Fruit fly (Drosophila melanogaster) whole organism, embryonic: ENCODE results near the gene CG44158.

Experiments
- Asciz ChIP-seq: fragments of 200-800 bp; sonication (Bioruptor generic); optimal IDR thresholded peaks from 2 replicates; lab custom pipeline; 2017; ENCODE audit warnings: missing biosample characterization, mild to moderate bottlenecking, missing genetic modification characterization, missing genetic modification reagents
- CG10959 ChIP-seq: fragments of 200-800 bp; sonication (Bioruptor generic); IDR thresholded peaks from 2 replicates; pipeline ENCODE4 v1.3.6; 2022; ENCODE audit warnings: missing biosample characterization, missing genetic modification characterization
- CG11504 ChIP-seq: fragments of 200-800 bp; sonication (Bioruptor generic); optimal IDR thresholded peaks from 3 replicates; lab custom pipeline; 2019; ENCODE audit warnings: missing biosample characterization, mild to moderate bottlenecking, missing genetic modification characterization, moderate library complexity
- CG12299 ChIP-seq: fragments of 200-800 bp; sonication (Bioruptor generic); optimal IDR thresholded peaks from 2 replicates; lab custom pipeline; 2018; ENCODE audit warnings: missing biosample characterization, mild to moderate bottlenecking, missing genetic modification characterization
- CG12769 ChIP-seq: fragments of 200-800 bp; sonication (Bioruptor generic); optimal IDR thresholded peaks from 2 replicates; lab custom pipeline; 2019; ENCODE audit warnings: missing biosample characterization, mild to moderate bottlenecking, missing genetic modification characterization, moderate library complexity
- CG14965 ChIP-seq: fragments of 200-800 bp; sonication (Bioruptor generic); optimal IDR thresholded peaks from 2 replicates; lab custom pipeline; 2016; ENCODE audit warnings: missing biosample characterization, missing genetic modification characterization, borderline replicate concordance
- CG15479 ChIP-seq: fragments of 200-800 bp; sonication (Bioruptor generic); optimal IDR thresholded peaks from 3 replicates; lab custom pipeline; 2019; ENCODE audit warnings: missing biosample characterization, mild to moderate bottlenecking, missing genetic modification characterization, moderate library complexity
- CG16779 ChIP-seq: fragments of 200-800 bp; sonication (Bioruptor generic); IDR thresholded peaks from 2 replicates; pipeline ENCODE4 v1.3.6; 2022; ENCODE audit warnings: missing biosample characterization, missing genetic modification characterization
- CG16813 ChIP-seq: fragments of 200-800 bp; sonication (Bioruptor generic); IDR thresholded peaks from 3 replicates; pipeline ENCODE4 v1.3.6; 2022; ENCODE audit warnings: missing biosample characterization, missing genetic modification characterization; ENCODE audit not compliant: partially characterized antibody
- CG17802 ChIP-seq: fragments of 200-800 bp; sonication (Bioruptor generic); optimal IDR thresholded peaks from 2 replicates; lab custom pipeline; 2018; ENCODE audit warnings: missing biosample characterization, mild to moderate bottlenecking, missing genetic modification characterization, moderate library complexity
- CG1832 ChIP-seq: fragments of 200-800 bp; sonication (Bioruptor generic); optimal IDR thresholded peaks from 2 replicates; lab custom pipeline; 2017; ENCODE audit warnings: missing biosample characterization, mild to moderate bottlenecking, missing genetic modification characterization, inconsistent platforms
- CG2120 ChIP-seq: fragments of 200-800 bp; sonication (Bioruptor generic); optimal IDR thresholded peaks from 3 replicates; lab custom pipeline; 2016; ENCODE audit warnings: missing biosample characterization, missing genetic modification characterization
- CG2199 ChIP-seq: fragments of 200-800 bp; sonication (Bioruptor generic); IDR thresholded peaks from 3 replicates; pipeline ENCODE4 v1.3.6; 2022; ENCODE audit warnings: missing biosample characterization, missing genetic modification characterization
- CG3163 ChIP-seq: fragments of 200-800 bp; sonication (Bioruptor generic); optimal IDR thresholded peaks from 3 replicates; lab custom pipeline; 2016; ENCODE audit warnings: missing biosample characterization, missing genetic modification characterization
- CG3726 ChIP-seq: fragments of 200-800 bp; sonication (Bioruptor generic); IDR thresholded peaks from 3 replicates; pipeline ENCODE4, ENCODE4 v1.3.6; 2022; ENCODE audit warnings: missing biosample characterization, missing genetic modification characterization
- CG3838 ChIP-seq: fragments of 200-800 bp; sonication (Bioruptor generic); optimal IDR thresholded peaks from 3 replicates; lab custom pipeline; 2016; ENCODE audit warnings: missing biosample characterization, missing genetic modification characterization
- CG4282 ChIP-seq: fragments of 200-800 bp; sonication (Bioruptor generic); optimal IDR thresholded peaks from 2 replicates; lab custom pipeline; 2016; ENCODE audit warnings: missing biosample characterization, missing genetic modification characterization
- CG4328 ChIP-seq: fragments of 200-800 bp; sonication (Bioruptor generic); optimal IDR thresholded peaks from 3 replicates; lab custom pipeline; 2017; ENCODE audit warnings: missing biosample characterization, missing genetic modification reagents, missing genetic modification characterization
- CG5180 ChIP-seq: fragments of 200-800 bp; sonication (Bioruptor generic); optimal IDR thresholded peaks from 3 replicates; lab custom pipeline; 2017; ENCODE audit warnings: missing biosample characterization, missing genetic modification characterization, mild to moderate bottlenecking, moderate library complexity, missing genetic modification reagents
- CG6689 ChIP-seq: fragments of 200-800 bp; sonication (Bioruptor generic); IDR thresholded peaks from 2 replicates; pipeline ENCODE4 v1.3.6; 2022; ENCODE audit warnings: missing biosample characterization, missing genetic modification characterization
- CG7357 ChIP-seq: fragments of 200-800 bp; sonication (Bioruptor generic); IDR thresholded peaks from 3 replicates; pipeline ENCODE4 v1.3.6; 2022; ENCODE audit warnings: missing biosample characterization, missing genetic modification characterization
- CG9609 ChIP-seq: fragments of 200-800 bp; sonication (Bioruptor generic); optimal IDR thresholded peaks from 3 replicates; lab custom pipeline; 2016; ENCODE audit warnings: missing biosample characterization, missing genetic modification characterization
- Oli ChIP-seq: fragments of 200-800 bp; sonication (Bioruptor generic); optimal IDR thresholded peaks from 2 replicates; lab custom pipeline; 2018; ENCODE audit warnings: missing biosample characterization, mild to moderate bottlenecking, missing genetic modification characterization, moderate library complexity
- Pdp1 ChIP-seq, 2 experiments: fragments of 200-800 bp; sonication (Bioruptor generic); optimal IDR thresholded peaks; 3 replicates each; lab custom pipeline; 2016; ENCODE audit warnings: missing biosample characterization in 2 of 2, missing genetic modification characterization in 2 of 2, mild to moderate bottlenecking in 1 of 2, moderate library complexity in 1 of 2
- Sox100B ChIP-seq: fragments of 200-800 bp; sonication (Bioruptor generic); optimal IDR thresholded peaks from 3 replicates; lab custom pipeline; 2018; ENCODE audit warnings: missing biosample characterization, mild to moderate bottlenecking, missing genetic modification characterization
- bigmax ChIP-seq: fragments of 200-800 bp; sonication (Bioruptor generic); optimal IDR thresholded peaks from 2 replicates; lab custom pipeline; 2018; ENCODE audit warnings: missing biosample characterization, mild to moderate bottlenecking, missing genetic modification characterization
- br ChIP-seq: fragments of >200 bp; optimal IDR thresholded peaks from 2 replicates; lab custom pipeline; 2017
- btn ChIP-seq: fragments of 200-800 bp; sonication (Bioruptor generic); optimal IDR thresholded peaks from 2 replicates; lab custom pipeline; 2016; ENCODE audit warnings: missing biosample characterization, missing genetic modification characterization
- caup ChIP-seq: fragments of 200-800 bp; sonication (Bioruptor generic); optimal IDR thresholded peaks from 3 replicates; lab custom pipeline; 2017; ENCODE audit warnings: missing biosample characterization, mild to moderate bottlenecking, missing genetic modification characterization, moderate library complexity; ENCODE audit not compliant: severe bottlenecking
- crp ChIP-seq, 2 experiments: fragments of 200-800 bp; sonication (Bioruptor generic); optimal IDR thresholded peaks; 2 replicates in 1 of 2; 3 replicates in 1 of 2; lab custom pipeline; 2017; ENCODE audit warnings: missing biosample characterization in 2 of 2, missing genetic modification characterization in 2 of 2, mild to moderate bottlenecking in 1 of 2, moderate library complexity in 1 of 2
- ems ChIP-seq: fragments of 200-800 bp; sonication (Bioruptor generic); optimal IDR thresholded peaks from 3 replicates; lab custom pipeline; 2016; ENCODE audit warnings: missing biosample characterization, missing genetic modification characterization
- gro ChIP-seq: fragments of 200-800 bp; sonication (Bioruptor generic); optimal IDR thresholded peaks from 2 replicates; lab custom pipeline; 2016; ENCODE audit warnings: missing biosample characterization, missing genetic modification characterization
- gsb ChIP-seq: fragments of 200-800 bp; sonication (Bioruptor generic); IDR thresholded peaks from 2 replicates; pipeline ENCODE4 v1.3.6; 2022; ENCODE audit warnings: missing biosample characterization, missing genetic modification characterization
- h ChIP-seq: fragments of >200 bp; optimal IDR thresholded peaks from 2 replicates; lab custom pipeline; 2017
- hth ChIP-seq: fragments of >200 bp; optimal IDR thresholded peaks from 2 replicates; lab custom pipeline; 2017; ENCODE audit warnings: inconsistent platforms
- inv ChIP-seq: fragments of 200-800 bp; sonication (Bioruptor generic); IDR thresholded peaks from 2 replicates; pipeline ENCODE4 v1.3.6; 2022; ENCODE audit warnings: missing biosample characterization, missing genetic modification characterization; ENCODE audit not compliant: partially characterized antibody
- ken ChIP-seq: fragments of 200-800 bp; sonication (Bioruptor generic); IDR thresholded peaks from 3 replicates; pipeline ENCODE4 v1.3.6; 2022; ENCODE audit warnings: missing biosample characterization, missing genetic modification characterization
- kni ChIP-seq: fragments of 200-800 bp; sonication (Bioruptor generic); optimal IDR thresholded peaks from 3 replicates; lab custom pipeline; 2017; ENCODE audit warnings: mild to moderate bottlenecking, missing biosample characterization, missing genetic modification reagents, missing genetic modification characterization
- maf-S ChIP-seq: fragments of 200-800 bp; sonication (Bioruptor generic); optimal IDR thresholded peaks from 2 replicates; lab custom pipeline; 2016; ENCODE audit warnings: missing biosample characterization, missing genetic modification characterization
- mirr ChIP-seq: fragments of 200-800 bp; sonication (Bioruptor generic); optimal IDR thresholded peaks from 3 replicates; lab custom pipeline; 2018; ENCODE audit warnings: missing biosample characterization, mild to moderate bottlenecking, missing genetic modification characterization
- nom ChIP-seq: fragments of 200-800 bp; sonication (Bioruptor generic); optimal IDR thresholded peaks from 2 replicates; lab custom pipeline; 2017; ENCODE audit warnings: missing biosample characterization, missing genetic modification characterization, mild to moderate bottlenecking, moderate library complexity, missing genetic modification reagents
- org-1 ChIP-seq: fragments of 200-800 bp; sonication (Bioruptor generic); optimal IDR thresholded peaks from 2 replicates; lab custom pipeline; 2017; ENCODE audit warnings: missing biosample characterization, missing genetic modification characterization
- pnt ChIP-seq: fragments of 200-800 bp; sonication (Bioruptor generic); optimal IDR thresholded peaks from 3 replicates; lab custom pipeline; 2016; ENCODE audit warnings: missing biosample characterization, missing genetic modification characterization
- salm ChIP-seq: fragments of 200-800 bp; sonication (Bioruptor generic); optimal IDR thresholded peaks from 2 replicates; lab custom pipeline; 2018; ENCODE audit warnings: missing biosample characterization, mild to moderate bottlenecking, missing genetic modification characterization
- sd ChIP-seq: fragments of 200-800 bp; sonication (Bioruptor generic); optimal IDR thresholded peaks from 3 replicates; lab custom pipeline; 2018; ENCODE audit warnings: missing biosample characterization, mild to moderate bottlenecking, missing genetic modification characterization, moderate library complexity
- tap ChIP-seq: fragments of 200-800 bp; optimal IDR thresholded peaks from 3 replicates; lab custom pipeline; 2019; ENCODE audit warnings: missing biosample characterization, mild to moderate bottlenecking, missing genetic modification characterization, moderate library complexity
- trem ChIP-seq: fragments of 200-800 bp; optimal IDR thresholded peaks from 3 replicates; lab custom pipeline; 2019; ENCODE audit warnings: missing biosample characterization, mild to moderate bottlenecking, missing genetic modification characterization, moderate library complexity
- unc-4 ChIP-seq: fragments of 200-800 bp; sonication (Bioruptor generic); IDR thresholded peaks from 2 replicates; pipeline ENCODE4 v1.3.6; 2022; ENCODE audit warnings: missing biosample characterization, missing genetic modification characterization; ENCODE audit not compliant: partially characterized antibody
- wor ChIP-seq: fragments of 200-800 bp; sonication (Bioruptor generic); IDR thresholded peaks from 2 replicates; pipeline ENCODE4 v1.3.6; 2022; ENCODE audit warnings: missing biosample characterization, missing genetic modification characterization
- zen ChIP-seq: fragments of 200-800 bp; sonication (Bioruptor generic); optimal IDR thresholded peaks from 3 replicates; lab custom pipeline; 2018; ENCODE audit warnings: missing biosample characterization, mild to moderate bottlenecking, missing genetic modification characterization, moderate library complexity

Gene CG44158

dm6 chr3R:18198518-18199118 is 10.0 kb upstream of the CG44158 start (continued):
- TF ChIP-seq CG14965 (GFP tag; lab: Kevin White, UChicago) (no peak), crp (GFP tag; optimal IDR thresholded peaks at IDR 0.05; lab: Kevin White, UChicago) (no peak), h (lab: Kevin White, UChicago) (no peak), kni (GFP tag; lab: Kevin White, UChicago) (peak; percentile 62), CG3726 (no peak), CG6689 (GFP tag; lab: Robert Waterston, UW) (no peak), inv (GFP tag; lab: Robert Waterston, UW) (no peak), CG3838 (GFP tag; lab: Kevin White, UChicago) (peak; percentile 64), gsb (no peak), unc-4 (GFP tag; lab: Robert Waterston, UW) (no peak), CG3163 (GFP tag; lab: Kevin White, UChicago) (peak; percentile 27), CG17802 (tag; lab: Kevin White, UChicago) (no peak), salm (tag; lab: Kevin White, UChicago) (peak; percentile 45), wor (GFP tag; lab: Robert Waterston, UW) (no peak), pnt (GFP tag; lab: Kevin White, UChicago) (no peak), CG12769 (tag; lab: Kevin White, UChicago) (peak; percentile 34), br (no peak), CG4328 (peak; percentile 57), Sox100B (peak; percentile 56), sd (tag; lab: Kevin White, UChicago) (peak; percentile 81), maf-S (GFP tag; lab: Kevin White, UChicago) (peak; percentile 3), btn (GFP tag; lab: Kevin White, UChicago) (peak; percentile 49), CG2120 (peak; percentile 29), CG7357 (GFP tag; lab: Robert Waterston, UW) (no peak), caup (GFP tag; lab: Kevin White, UChicago) (peak; percentile 51), hth (lab: Kevin White, UChicago) (no peak), CG16813 (GFP tag; lab: Robert Waterston, UW) (no peak), mirr (GFP tag; lab: Kevin White, UChicago) (peak; percentile 56), Oli (no peak), trem (tag; lab: Kevin White, UChicago) (no peak), CG9609 (no peak), bigmax (GFP tag; lab: Kevin White, UChicago) (no peak), CG15479 (GFP tag; lab: Kevin White, UChicago) (peak; percentile 98), ken (GFP tag; lab: Robert Waterston, UW) (no peak), tap (tag; lab: Kevin White, UChicago) (peak; percentile 29), ems (GFP tag; lab: Kevin White, UChicago) (peak; percentile 53), CG12299 (tag; lab: Kevin White, UChicago) (peak; percentile 64), CG16779 (GFP tag; lab: Robert Waterston, UW) (no peak), gro (GFP tag; lab: Kevin White, UChicago) (no peak), Asciz (GFP tag; lab: Kevin White, UChicago) (peak; percentile 75), CG2199 (GFP tag; lab: Robert Waterston, UW) (no peak), CG4282 (GFP tag; lab: Kevin White, UChicago) (no peak), CG11504 (tag; lab: Kevin White, UChicago) (peak; percentile 26), nom (GFP tag; lab: Kevin White, UChicago) (peak; percentile 49), CG10959 (no peak), Pdp1 (GFP tag; optimal IDR thresholded peaks at IDR 0.05; lab: Kevin White, UChicago) (no peak), zen (tag; lab: Kevin White, UChicago) (peak; percentile 47), CG5180 (GFP tag; lab: Kevin White, UChicago) (peak; percentile 54), CG1832 (GFP tag; lab: Kevin White, UChicago) (no peak), org-1 (peak; percentile 67)
